Worm (Caenorhabditis elegans) whole organism, L1 larva: ENCODE measurements around the gene F54D10.7.

ENCODE experiments used
- lir-3 ChIP-seq: sonication (generic microtip); optimal IDR thresholded peaks from 2 replicates; lab custom pipeline; 2016; ENCODE audit warnings: mild to moderate bottlenecking, missing genetic modification characterization, moderate library complexity, missing compliant biosample characterization; ENCODE audit not compliant: poor library complexity
- mdl-1 ChIP-seq, 2 experiments: fragments of 150-350 bp; optimal IDR thresholded peaks; 2 replicates each; lab custom pipeline; 2014 to 2017; ENCODE audit warnings: missing biosample characterization in 2 of 2, missing genetic modification characterization in 2 of 2, inconsistent platforms in 1 of 2

DNA sequence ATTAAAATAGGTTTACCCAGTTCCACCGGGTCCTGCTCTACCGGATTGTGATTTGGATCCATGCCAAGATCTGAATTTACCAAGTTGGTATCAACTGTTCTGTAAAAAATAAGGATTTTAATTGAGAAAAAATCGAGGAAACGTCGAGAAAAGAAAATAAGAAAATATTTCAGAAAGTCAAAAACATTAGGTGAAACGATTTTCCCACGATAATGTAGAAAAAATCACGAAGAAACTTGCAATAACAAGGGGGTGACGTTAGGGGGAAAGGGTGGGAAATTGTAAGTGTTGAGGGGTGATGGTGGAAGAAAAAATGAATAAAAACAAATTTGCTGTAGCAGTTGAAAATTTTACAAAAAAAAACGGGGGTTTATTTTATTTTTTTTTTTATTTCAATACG is 48.0 kb downstream of the F54D10.7 start, which contains the start of gene T24E12.10:
- no peak for TF ChIP-seq mdl-1 (tag; optimal IDR thresholded peaks at IDR 0.05; lab: Kevin White, UChicago)
- no peak for TF ChIP-seq lir-3
